Worm (Caenorhabditis elegans): Measurements from ENCODE around the gene nth-1.

DNA sequence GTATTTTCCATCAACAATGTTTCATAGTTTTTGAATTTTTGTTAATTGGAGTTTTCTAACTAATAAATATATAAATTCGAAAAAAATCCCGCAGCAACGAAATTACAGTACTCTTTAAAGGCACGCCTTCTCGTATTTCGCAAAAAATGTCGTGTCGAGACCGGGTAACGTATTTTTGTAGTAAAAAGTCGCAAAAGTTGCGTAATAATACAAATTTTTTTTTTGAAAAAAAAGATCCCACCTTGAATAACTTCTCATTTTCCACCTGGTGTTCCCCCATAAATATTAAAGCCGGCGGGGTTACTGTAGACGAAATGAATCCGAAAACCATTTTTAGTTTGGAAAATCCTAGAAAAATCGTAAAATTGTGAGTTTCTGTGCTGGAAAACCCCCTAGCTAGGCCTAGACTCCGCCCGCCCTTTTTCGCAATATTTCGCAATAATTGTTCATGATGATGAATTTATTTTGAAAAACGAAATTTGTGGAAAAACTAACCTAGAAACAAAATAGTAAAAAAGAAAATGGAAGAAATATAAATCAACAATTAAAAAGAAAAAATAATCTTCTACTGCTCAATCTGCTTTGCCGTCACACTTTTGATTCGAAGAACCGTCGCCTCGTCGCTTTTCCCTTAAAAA, 51.7 kb downstream of the nth-1 start, which contains the start of gene F43C1.7:
- TF ChIP-seq flt-1 (GFP tag; IDR thresholded peaks at IDR 0.05): no peak
- TF ChIP-seq ztf-23 (GFP tag; IDR thresholded peaks at IDR 0.05): no peak

All from whole organism, midembryonic.